Fruit fly (Drosophila melanogaster): ENCODE results near the gene dlg1.

DNA sequence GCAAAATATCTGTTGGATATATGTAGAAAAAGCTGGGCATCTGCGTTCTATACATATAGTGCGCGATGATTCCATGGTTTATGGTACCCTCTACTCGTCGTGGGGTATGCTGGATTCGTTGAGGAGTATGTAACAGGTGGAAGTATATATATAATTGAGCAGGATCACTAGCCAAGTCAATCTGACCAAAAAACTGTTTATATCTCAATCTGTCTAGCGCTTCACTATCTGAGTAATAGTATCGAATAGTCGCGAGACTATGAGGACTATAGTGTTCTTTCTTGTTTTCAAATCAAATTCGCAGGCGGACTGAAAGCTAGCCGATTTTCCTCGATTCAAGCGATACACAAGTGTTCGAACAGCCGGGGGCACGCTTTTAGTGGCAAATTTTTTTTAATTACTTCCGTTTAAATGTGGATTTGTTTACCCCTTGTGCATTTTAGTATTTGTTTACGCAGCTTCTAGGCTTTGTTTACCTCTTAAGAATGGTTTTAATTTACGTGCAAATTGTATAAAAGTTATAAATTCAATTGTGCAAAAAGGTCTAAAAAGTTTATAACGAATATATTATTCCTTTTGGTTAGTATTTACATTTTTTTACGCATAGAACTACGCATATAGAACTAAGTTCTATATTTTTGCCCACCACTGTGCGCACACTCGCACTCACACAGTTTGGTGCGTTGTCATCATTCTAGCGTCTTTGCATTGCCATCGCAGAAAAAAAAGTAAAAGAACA, 21.3 kb downstream of the dlg1 start:
- no peak for TF ChIP-seq CG8478 (optimal IDR thresholded peaks at IDR 0.05)
- TF ChIP-seq CTCF (optimal IDR thresholded peaks at IDR 0.05) = no peak

All from S2 (cell line).